Fruit fly (Drosophila melanogaster): ENCODE results near the gene CG5953.

CG5953 gene

dm6 chr2L:16495193-16495780 lies 37.4 kb downstream of the CG5953 start (continued):
- no peak for TF ChIP-seq Antp (GFP tag; optimal IDR thresholded peaks at IDR 0.05)
- peak; percentile 79 for TF ChIP-seq CG12236 (GFP tag; optimal IDR thresholded peaks at IDR 0.05)
- TF ChIP-seq CG13296 (GFP tag; optimal IDR thresholded peaks at IDR 0.05), result no peak
- peak; percentile 81 for TF ChIP-seq twi (tag; optimal IDR thresholded peaks at IDR 0.05)
- TF ChIP-seq CG13624 (GFP tag; optimal IDR thresholded peaks at IDR 0.05), result no peak
- TF ChIP-seq CG7839 (tag; optimal IDR thresholded peaks at IDR 0.05), result peak; percentile 34
- TF ChIP-seq CG12071 (GFP tag; optimal IDR thresholded peaks at IDR 0.05), result no peak
- peak; percentile 79 for TF ChIP-seq Mes4 (GFP tag; optimal IDR thresholded peaks at IDR 0.05)
- peak; percentile 95 for TF ChIP-seq CG12391 (tag; optimal IDR thresholded peaks at IDR 0.05)
- no peak for TF ChIP-seq slp2 (GFP tag; optimal IDR thresholded peaks at IDR 0.05)
- no peak for TF ChIP-seq caup (GFP tag; optimal IDR thresholded peaks at IDR 0.05; ENCODE audit: severe bottlenecking)
- peak; percentile 55 for TF ChIP-seq CG2116 (GFP tag; optimal IDR thresholded peaks at IDR 0.05)
- TF ChIP-seq seq (GFP tag; IDR thresholded peaks at IDR 0.05), result 0 out of 2 replicates have a peak, but pooled peaks have one; percentile 46
- peak; percentile 95 for TF ChIP-seq CG12769 (tag; optimal IDR thresholded peaks at IDR 0.05)
- TF ChIP-seq Nf-YC (tag; optimal IDR thresholded peaks at IDR 0.05), result no peak
- TF ChIP-seq HHEX (GFP tag; optimal IDR thresholded peaks at IDR 0.05), result no peak
- peak; percentile 94 for TF ChIP-seq vvl (GFP tag; IDR thresholded peaks at IDR 0.05)
- TF ChIP-seq nom (GFP tag; optimal IDR thresholded peaks at IDR 0.05), result no peak
- no peak for TF ChIP-seq Optix (GFP tag; IDR thresholded peaks at IDR 0.05)
- TF ChIP-seq CG33557 (GFP tag; optimal IDR thresholded peaks at IDR 0.05), result peak; percentile 92
- TF ChIP-seq Dek (tag; optimal IDR thresholded peaks at IDR 0.05), result peak; percentile 77
- TF ChIP-seq CG14014 (GFP tag; IDR thresholded peaks at IDR 0.05), result peak; percentile 45; the same call in 1 of the 2 replicates
- TF ChIP-seq Atf6 (GFP tag; IDR thresholded peaks at IDR 0.05), result no peak
- TF ChIP-seq Jarid2 (GFP tag; optimal IDR thresholded peaks at IDR 0.05), result no peak
- peak; percentile 60 for TF ChIP-seq disco-r (GFP tag; optimal IDR thresholded peaks at IDR 0.05)
- TF ChIP-seq phol (tag; optimal IDR thresholded peaks at IDR 0.05), result no peak
- TF ChIP-seq sd (tag; optimal IDR thresholded peaks at IDR 0.05), result peak; percentile 48
- no peak for TF ChIP-seq CG14667 (GFP tag; IDR thresholded peaks at IDR 0.05)
- TF ChIP-seq CG6272 (GFP tag; IDR thresholded peaks at IDR 0.05), result no peak
- peak; percentile 95 for TF ChIP-seq CG4707 (GFP tag; optimal IDR thresholded peaks at IDR 0.05)
- peak; percentile 92 for TF ChIP-seq salm (tag; optimal IDR thresholded peaks at IDR 0.05)
- no peak for TF ChIP-seq Side (GFP tag; optimal IDR thresholded peaks at IDR 0.05)
- peak; percentile 70 for TF ChIP-seq tio (GFP tag; optimal IDR thresholded peaks at IDR 0.05)
- TF ChIP-seq tgo (GFP tag; IDR thresholded peaks at IDR 0.05), result peak; percentile 80
- TF ChIP-seq bcd (GFP tag; optimal IDR thresholded peaks at IDR 0.05), result no peak
- TF ChIP-seq zfh2 (GFP tag; optimal IDR thresholded peaks at IDR 0.05), result peak; percentile 34
- TF ChIP-seq Hr51 (GFP tag; optimal IDR thresholded peaks at IDR 0.05), result peak; percentile 54 to 93
- no peak for TF ChIP-seq CG6175 (GFP tag; IDR thresholded peaks at IDR 0.05)
- no peak for TF ChIP-seq Sox100B (GFP tag; optimal IDR thresholded peaks at IDR 0.05)
- peak; percentile 65 for TF ChIP-seq tx (GFP tag; optimal IDR thresholded peaks at IDR 0.05)
- no peak for TF ChIP-seq CG10959 (GFP tag; IDR thresholded peaks at IDR 0.05)
- no peak for TF ChIP-seq kni (GFP tag; optimal IDR thresholded peaks at IDR 0.05)
- no peak for TF ChIP-seq CG17802 (tag; optimal IDR thresholded peaks at IDR 0.05)
- peak; percentile 90 for TF ChIP-seq CrebB (tag; optimal IDR thresholded peaks at IDR 0.05)
- no peak for TF ChIP-seq CG8359 (GFP tag; optimal IDR thresholded peaks at IDR 0.05; ENCODE audit: borderline replicate concordance)
- no peak for TF ChIP-seq fd64A (GFP tag; optimal IDR thresholded peaks at IDR 0.05)
- peak; percentile 95 for TF ChIP-seq CG15601 (tag; optimal IDR thresholded peaks at IDR 0.05)
- no peak for TF ChIP-seq CG2129 (GFP tag; IDR thresholded peaks at IDR 0.05; ENCODE audit: partially characterized antibody)
- TF ChIP-seq CG10267 (tag; optimal IDR thresholded peaks at IDR 0.05), result no peak
